Fruit fly (Drosophila melanogaster) S2 (cell line): ENCODE data around the gene Baldspot.

Experiments used
- CG8478 ChIP-seq: fragments of >200 bp; optimal IDR thresholded peaks from 2 replicates; lab custom pipeline; 2018
- CTCF ChIP-seq, 2 experiments: fragments of >200 bp; optimal IDR thresholded peaks; 2 replicates each; lab custom pipeline; 2018

Gene Baldspot

DNA sequence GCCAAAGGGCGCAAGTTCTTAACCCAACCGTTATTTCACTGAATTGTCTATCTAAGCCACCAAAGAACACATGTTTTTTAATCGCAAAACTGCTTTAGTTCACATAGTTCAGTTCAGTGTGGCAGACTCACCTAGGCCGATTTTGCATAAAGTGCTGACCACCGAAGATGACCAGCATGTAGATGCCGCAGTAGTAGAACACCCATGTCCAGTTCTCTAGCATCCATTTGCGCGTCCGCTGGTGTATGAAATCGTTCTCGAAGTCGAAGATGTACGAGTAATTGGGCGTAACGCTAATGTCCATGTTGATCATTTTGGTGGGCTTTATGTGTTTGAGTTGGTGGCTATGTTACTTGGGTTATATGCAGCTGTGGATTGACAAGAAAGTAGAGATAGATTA lies 2.3 kb downstream of the Baldspot start:
- no peak for TF ChIP-seq CG8478 (lab: Kevin White, UChicago)
- TF ChIP-seq CTCF (optimal IDR thresholded peaks at IDR 0.05; lab: Kevin White, UChicago), result no peak

dm6 chr3L:16657014-16657413 lies 4.4 kb downstream of the Baldspot start:
- no peak for TF ChIP-seq CG8478 (lab: Kevin White, UChicago)
- TF ChIP-seq CTCF (optimal IDR thresholded peaks at IDR 0.05; lab: Kevin White, UChicago), result no peak

DNA sequence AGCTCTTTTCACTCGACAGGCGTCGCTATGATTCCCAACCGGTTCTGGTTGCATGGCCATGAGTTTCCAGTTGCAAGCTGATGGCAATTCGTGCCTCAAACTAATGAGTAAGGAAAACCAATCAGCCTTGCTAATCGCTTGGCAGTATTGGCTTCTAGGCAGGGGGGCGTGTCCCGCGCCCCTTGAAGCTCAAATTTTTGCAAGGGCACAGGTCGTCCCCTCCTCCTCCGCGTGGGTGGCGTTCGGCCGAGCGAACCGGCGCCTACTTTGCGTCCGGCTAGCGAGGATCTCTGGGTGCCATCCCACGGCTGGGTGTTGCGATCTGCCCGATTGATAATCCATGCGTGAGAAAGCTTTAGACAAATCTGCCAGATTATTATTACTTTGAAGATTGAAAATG lies 7.7 kb downstream of the Baldspot start:
- TF ChIP-seq CTCF (optimal IDR thresholded peaks at IDR 0.05; lab: Kevin White, UChicago), result no peak
- TF ChIP-seq CG8478 (lab: Kevin White, UChicago), result no peak

- TF ChIP-seq CTCF (optimal IDR thresholded peaks at IDR 0.05; lab: Kevin White, UChicago) (no peak), CG8478 (lab: Kevin White, UChicago) (no peak)
These were observed 8.9 kb downstream of the Baldspot start for dm6 chr3L:16652531-16652930.

DNA sequence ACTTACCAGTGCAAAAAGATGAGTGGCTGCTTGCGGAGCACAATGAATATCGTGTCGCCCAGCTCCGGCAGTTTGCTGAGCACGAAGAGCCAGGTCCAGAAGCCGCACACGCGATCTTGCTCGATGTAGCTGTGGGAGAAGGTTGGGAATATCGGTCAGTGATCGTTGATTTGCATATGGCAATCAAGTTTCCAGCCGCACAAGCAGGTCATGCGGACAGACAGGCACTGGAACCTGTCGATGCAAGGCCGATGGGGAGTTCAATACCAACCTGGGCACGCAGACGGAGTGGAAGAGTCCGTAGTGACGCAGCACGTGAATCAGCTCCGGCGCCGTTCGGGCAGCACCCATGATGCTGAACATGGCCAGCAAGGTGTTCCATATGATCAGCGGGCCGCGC lies 10.3 kb downstream of the Baldspot start:
- TF ChIP-seq CG8478 (lab: Kevin White, UChicago) (no peak), CTCF (optimal IDR thresholded peaks at IDR 0.05; lab: Kevin White, UChicago) (no peak)

dm6 chr3L:16650078-16650477 lies 11.3 kb downstream of the Baldspot start:
- TF ChIP-seq CG8478 (lab: Kevin White, UChicago), result no peak
- no peak for TF ChIP-seq CTCF (optimal IDR thresholded peaks at IDR 0.05; lab: Kevin White, UChicago)

DNA sequence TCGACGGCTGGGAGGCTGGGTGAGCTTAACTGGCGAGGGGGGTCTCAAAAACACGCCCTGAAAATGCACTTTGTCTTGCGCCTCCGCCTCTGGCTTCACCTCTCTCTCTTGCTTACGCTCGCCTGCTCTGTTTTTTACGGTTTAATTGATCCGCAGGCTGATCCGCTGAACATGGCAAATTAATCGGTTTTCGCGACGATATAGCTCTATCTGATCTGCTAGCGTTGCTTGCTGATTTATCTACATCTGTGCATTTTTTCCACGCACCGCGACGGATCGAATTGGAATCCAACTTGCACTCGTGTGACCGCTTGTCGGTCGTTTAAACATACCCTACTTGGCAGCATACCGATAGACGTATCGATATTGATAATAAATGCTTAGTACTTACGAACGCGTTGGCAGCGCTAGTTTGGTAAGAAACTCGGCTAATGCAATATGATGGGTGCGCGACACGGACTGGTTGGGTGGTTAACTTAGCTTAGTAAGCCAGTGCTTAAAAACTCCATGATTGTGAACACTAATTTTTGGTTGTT lies 13.8 kb downstream of the Baldspot start, which contains the start of gene Abl:
Abl (minus strand) TSS at position 305 of the 536 bp plus-strand sequence.
- TF ChIP-seq CTCF (optimal IDR thresholded peaks at IDR 0.05; lab: Kevin White, UChicago), result peak; percentile 76 to 78
- TF ChIP-seq CG8478 (lab: Kevin White, UChicago), result no peak

- TF ChIP-seq CG8478 (lab: Kevin White, UChicago) (no peak), CTCF (optimal IDR thresholded peaks at IDR 0.05; lab: Kevin White, UChicago) (no peak)
These were observed 14.5 kb downstream of the Baldspot start for dm6 chr3L:16646865-16647459.

dm6 chr3L:16645323-16645982 lies 16.0 kb downstream of the Baldspot start:
- no peak for TF ChIP-seq CTCF (optimal IDR thresholded peaks at IDR 0.05; lab: Kevin White, UChicago)
- TF ChIP-seq CG8478 (lab: Kevin White, UChicago), result no peak

DNA sequence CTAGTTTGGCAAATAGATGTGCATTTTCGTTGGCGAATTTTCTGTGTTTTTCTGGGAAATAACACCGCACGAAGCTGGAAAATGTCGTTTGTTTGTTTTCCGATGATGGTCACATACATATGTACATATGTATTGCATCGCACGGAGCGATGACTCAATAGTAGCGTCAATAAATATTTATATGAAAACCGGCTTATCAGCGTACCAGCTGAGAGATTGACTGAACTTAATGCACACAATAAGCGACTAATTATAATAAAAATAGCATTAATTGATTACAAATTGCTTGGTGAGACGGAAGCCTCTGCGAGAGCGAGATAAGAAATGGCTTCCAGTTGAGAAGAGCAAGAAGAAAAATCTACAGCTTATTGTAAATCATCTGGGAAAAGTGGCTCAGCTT lies 16.9 kb downstream of the Baldspot start:
- TF ChIP-seq CG8478 (lab: Kevin White, UChicago), result no peak
- TF ChIP-seq CTCF (optimal IDR thresholded peaks at IDR 0.05; lab: Kevin White, UChicago), result no peak

- no peak for TF ChIP-seq CTCF (optimal IDR thresholded peaks at IDR 0.05; lab: Kevin White, UChicago)
- TF ChIP-seq CG8478 (lab: Kevin White, UChicago), result no peak
These were observed 18.5 kb downstream of the Baldspot start for dm6 chr3L:16642954-16643353.

- TF ChIP-seq CG8478 (lab: Kevin White, UChicago) (no peak), CTCF (optimal IDR thresholded peaks at IDR 0.05; lab: Kevin White, UChicago) (no peak)
These were observed 19.3 kb downstream of the Baldspot start for dm6 chr3L:16642088-16642507.

DNA sequence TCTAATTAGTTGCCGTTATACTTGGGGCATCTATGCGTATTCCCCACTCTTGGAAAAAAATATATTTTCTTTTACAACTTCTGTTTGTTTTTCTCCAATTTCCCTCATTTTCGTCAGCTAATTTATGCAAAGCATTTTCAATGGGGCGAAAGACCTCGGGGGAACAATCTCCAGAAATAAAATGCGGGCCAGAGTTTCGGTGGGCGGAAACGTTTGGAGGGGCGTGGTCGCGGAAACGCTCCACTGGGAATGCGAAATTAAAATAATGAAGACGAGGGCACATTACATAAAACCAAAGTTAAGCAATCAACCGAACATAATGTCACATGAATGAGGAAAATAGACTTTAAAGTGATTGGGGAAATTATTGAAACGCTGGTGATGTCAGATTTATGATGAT lies 20.3 kb downstream of the Baldspot start:
- no peak for TF ChIP-seq CG8478 (lab: Kevin White, UChicago)
- TF ChIP-seq CTCF (optimal IDR thresholded peaks at IDR 0.05; lab: Kevin White, UChicago), result no peak

DNA sequence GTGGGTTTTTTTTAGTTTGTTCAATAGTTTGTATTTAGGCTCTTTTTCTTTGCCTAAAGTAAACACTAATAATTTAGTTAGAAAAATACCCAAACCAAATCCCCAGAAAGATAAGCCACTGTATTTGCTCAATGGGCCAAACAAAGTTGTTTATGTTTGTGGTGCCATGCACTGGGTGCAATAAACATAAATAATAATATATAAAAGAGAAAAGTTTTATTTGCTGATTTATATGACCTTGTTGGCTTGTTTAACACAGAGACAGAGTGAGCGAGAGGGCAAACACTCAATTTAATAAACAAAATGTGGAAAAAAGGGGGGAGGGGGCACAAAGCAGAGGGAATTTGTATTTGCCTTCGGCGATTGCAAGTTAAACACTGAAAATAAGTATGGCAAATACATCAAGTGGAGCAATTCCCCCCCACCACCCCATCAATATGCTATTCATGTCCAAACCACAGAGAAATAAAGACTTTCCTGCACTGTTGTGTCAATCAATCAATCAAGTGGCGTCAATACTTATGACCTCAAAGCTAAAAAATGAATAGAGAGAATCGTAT lies 20.8 kb downstream of the Baldspot start:
- TF ChIP-seq CG8478 (lab: Kevin White, UChicago) (no peak), CTCF (optimal IDR thresholded peaks at IDR 0.05; lab: Kevin White, UChicago) (no peak)
